Worm (Caenorhabditis elegans): ENCODE results near the gene ugt-35.

ce11 chrV:10656958-10657357, 2.9 kb upstream of the ugt-35 start, which contains the start of gene ugt-34:
- TF ChIP-seq madf-2 (tag; optimal IDR thresholded peaks at IDR 0.05) (no peak), elt-4 (tag; optimal IDR thresholded peaks at IDR 0.05) (no peak), pha-4 (tag; optimal IDR thresholded peaks at IDR 0.05) (no peak), tbx-2 (tag; optimal IDR thresholded peaks at IDR 0.05) (no peak), hlh-6 (tag; optimal IDR thresholded peaks at IDR 0.05) (no peak), hlh-13 (GFP tag; optimal IDR thresholded peaks at IDR 0.05) (no peak), ref-2 (tag; optimal IDR thresholded peaks at IDR 0.05) (no peak)

All from whole organism, late embryonic.